Worm (Caenorhabditis elegans) whole organism, L3 larva: ENCODE measurements around the gene pes-5.

ENCODE experiments used
- R02D3.7 ChIP-seq: fragments of 150-350 bp; optimal IDR thresholded peaks from 2 replicates; lab custom pipeline; 2014; ENCODE audit warnings: missing biosample characterization, missing genetic modification characterization
- ama-1 ChIP-seq: fragments of 150-350 bp; optimal IDR thresholded peaks from 2 replicates; lab custom pipeline; 2018
- daf-12 ChIP-seq: fragments of 150-350 bp; optimal IDR thresholded peaks from 2 replicates; lab custom pipeline; 2014; ENCODE audit warnings: missing biosample characterization, missing genetic modification reagents, missing genetic modification characterization
- lin-15B ChIP-seq: fragments of 150-350 bp; optimal IDR thresholded peaks from 2 replicates; lab custom pipeline; 2014; ENCODE audit warnings: missing biosample characterization, missing genetic modification characterization
- lin-39 ChIP-seq: fragments of 150-350 bp; optimal IDR thresholded peaks from 2 replicates; lab custom pipeline; 2018; ENCODE audit warnings: missing biosample characterization, missing genetic modification reagents, missing genetic modification characterization
- nhr-11 ChIP-seq: fragments of 150-350 bp; optimal IDR thresholded peaks from 2 replicates; lab custom pipeline; 2014; ENCODE audit warnings: missing biosample characterization, missing genetic modification characterization
- nhr-23 ChIP-seq: fragments of 150-350 bp; optimal IDR thresholded peaks from 2 replicates; lab custom pipeline; 2014; ENCODE audit warnings: missing biosample characterization, missing genetic modification reagents, missing genetic modification characterization
- nhr-28 ChIP-seq: fragments of 150-350 bp; optimal IDR thresholded peaks from 2 replicates; lab custom pipeline; 2014; ENCODE audit warnings: missing biosample characterization, missing genetic modification characterization
- pqm-1 ChIP-seq: fragments of 150-350 bp; optimal IDR thresholded peaks from 2 replicates; lab custom pipeline; 2017; ENCODE audit warnings: missing biosample characterization, missing genetic modification characterization, inconsistent platforms
- tbx-2 ChIP-seq: sonication (generic microtip); optimal IDR thresholded peaks from 2 replicates; lab custom pipeline; 2016; ENCODE audit warnings: mild to moderate bottlenecking, missing genetic modification characterization, missing compliant biosample characterization
- unc-39 ChIP-seq: sonication (generic microtip); optimal IDR thresholded peaks from 4 replicates; lab custom pipeline; 2017; ENCODE audit warnings: missing biosample characterization, missing genetic modification characterization
- zag-1 ChIP-seq: fragments of 150-350 bp; optimal IDR thresholded peaks from 2 replicates; lab custom pipeline; 2014; ENCODE audit warnings: missing biosample characterization, missing genetic modification characterization
- ztf-11 ChIP-seq: fragments of 150-350 bp; optimal IDR thresholded peaks from 2 replicates; lab custom pipeline; 2014; ENCODE audit warnings: missing biosample characterization, missing genetic modification characterization
- ztf-4 ChIP-seq: fragments of 150-350 bp; optimal IDR thresholded peaks from 2 replicates; lab custom pipeline; 2014; ENCODE audit warnings: missing biosample characterization, missing genetic modification characterization

DNA sequence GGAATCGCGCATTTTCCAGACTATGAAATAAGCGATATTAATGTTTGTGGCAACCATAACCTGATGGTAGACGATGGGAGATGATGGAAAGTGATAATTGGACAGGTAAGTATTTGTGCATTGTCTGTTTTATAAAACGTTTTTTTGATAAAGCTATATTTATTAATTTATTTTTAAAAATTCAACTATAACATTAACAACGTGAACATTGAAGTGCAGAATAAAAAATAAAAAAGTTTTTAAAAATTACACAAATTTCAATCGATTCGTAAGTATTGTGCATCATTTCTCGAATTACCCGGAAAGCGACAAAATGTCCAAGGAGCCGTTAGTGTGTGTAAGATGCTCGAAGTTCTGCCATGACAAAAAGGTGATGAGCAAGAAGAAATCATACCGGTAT lies 23.6 kb downstream of the pes-5 start, which contains the start of gene jmjd-1.1:
- TF ChIP-seq daf-12 (no peak), nhr-11 (tag; lab: Kevin White, UChicago) (no peak), lin-39 (tag; lab: Kevin White, UChicago) (no peak), nhr-28 (no peak), tbx-2 (tag; lab: Kevin White, UChicago) (no peak), pqm-1 (tag; lab: Kevin White, UChicago) (no peak), nhr-23 (no peak), ama-1 (lab: Kevin White, UChicago) (no peak), ztf-4 (tag; lab: Kevin White, UChicago) (no peak), lin-15B (tag; lab: Kevin White, UChicago) (no peak), unc-39 (tag; lab: Kevin White, UChicago) (no peak), R02D3.7 (tag; lab: Kevin White, UChicago) (no peak), zag-1 (tag; lab: Kevin White, UChicago) (no peak), ztf-11 (no peak)
